Fruit fly (Drosophila melanogaster): ENCODE measurements around the gene toc.

Gene toc

DNA sequence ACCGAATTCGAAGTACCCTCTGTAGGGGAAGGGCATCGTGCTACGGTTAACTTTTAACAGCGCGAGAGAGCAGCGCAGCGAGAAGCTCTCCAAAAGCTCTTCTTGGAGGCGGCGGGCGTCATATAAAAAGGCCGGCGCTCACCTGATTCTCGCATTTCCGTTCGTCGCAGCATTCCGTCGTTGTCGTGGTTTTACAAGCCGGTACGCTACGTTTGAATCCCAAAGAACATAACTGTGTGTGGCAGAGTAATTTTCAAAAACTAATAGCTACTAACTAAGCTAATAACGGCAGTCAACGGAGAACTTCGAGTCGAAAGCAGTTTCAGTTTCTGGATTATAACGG is 88.2 kb downstream of the toc start, which contains the start of gene FASN1 (continued):
- TF ChIP-seq bcd (GFP tag; optimal IDR thresholded peaks at IDR 0.05) (no peak), Camta (GFP tag; optimal IDR thresholded peaks at IDR 0.05) (no peak), Sox100B (GFP tag; optimal IDR thresholded peaks at IDR 0.05) (no peak), Drgx (GFP tag; IDR thresholded peaks at IDR 0.05) (peak; percentile 36; the same call in 1 of the 2 replicates), CG9876 (GFP tag; optimal IDR thresholded peaks at IDR 0.05) (no peak), B-H2 (GFP tag; optimal IDR thresholded peaks at IDR 0.05) (peak; percentile 47), gem (tag; optimal IDR thresholded peaks at IDR 0.05) (no peak), ro (GFP tag; IDR thresholded peaks at IDR 0.05) (peak; percentile 2; the same call in 1 of the 2 replicates), ab (GFP tag; optimal IDR thresholded peaks at IDR 0.05) (no peak), Adf1 (GFP tag; IDR thresholded peaks at IDR 0.05) (peak; percentile 37; the same call in 1 of the 2 replicates), CG8290 (GFP tag; optimal IDR thresholded peaks at IDR 0.05) (no peak), CG8290 (tag; optimal IDR thresholded peaks at IDR 0.05) (peak in 1 of 2 experiments; percentile 68), sens (GFP tag) (peak; percentile 43), bowl (GFP tag; IDR thresholded peaks at IDR 0.05) (no peak), crc (GFP tag; optimal IDR thresholded peaks at IDR 0.05) (no peak), emc (GFP tag; optimal IDR thresholded peaks at IDR 0.05) (no peak), hb (GFP tag; IDR thresholded peaks at IDR 0.05; ENCODE audit: partially characterized antibody) (0 out of 3 replicates have a peak, but pooled peaks have one; percentile 49), tgo (GFP tag; IDR thresholded peaks at IDR 0.05) (peak; percentile 39; the same call in 1 of the 3 replicates), Asciz (GFP tag; optimal IDR thresholded peaks at IDR 0.05) (no peak), HHEX (GFP tag; optimal IDR thresholded peaks at IDR 0.05) (peak; percentile 14), CG17802 (tag; optimal IDR thresholded peaks at IDR 0.05) (no peak), CG3995 (GFP tag; optimal IDR thresholded peaks at IDR 0.05) (no peak), chinmo (GFP tag; IDR thresholded peaks at IDR 0.05; ENCODE audit: partially characterized antibody) (0 out of 4 replicates have a peak, but pooled peaks have one; percentile 60), z (GFP tag; IDR thresholded peaks at IDR 0.05) (no peak), CG5180 (GFP tag; optimal IDR thresholded peaks at IDR 0.05) (peak; percentile 23), CG1024 (GFP tag; IDR thresholded peaks at IDR 0.05) (no peak)

DNA sequence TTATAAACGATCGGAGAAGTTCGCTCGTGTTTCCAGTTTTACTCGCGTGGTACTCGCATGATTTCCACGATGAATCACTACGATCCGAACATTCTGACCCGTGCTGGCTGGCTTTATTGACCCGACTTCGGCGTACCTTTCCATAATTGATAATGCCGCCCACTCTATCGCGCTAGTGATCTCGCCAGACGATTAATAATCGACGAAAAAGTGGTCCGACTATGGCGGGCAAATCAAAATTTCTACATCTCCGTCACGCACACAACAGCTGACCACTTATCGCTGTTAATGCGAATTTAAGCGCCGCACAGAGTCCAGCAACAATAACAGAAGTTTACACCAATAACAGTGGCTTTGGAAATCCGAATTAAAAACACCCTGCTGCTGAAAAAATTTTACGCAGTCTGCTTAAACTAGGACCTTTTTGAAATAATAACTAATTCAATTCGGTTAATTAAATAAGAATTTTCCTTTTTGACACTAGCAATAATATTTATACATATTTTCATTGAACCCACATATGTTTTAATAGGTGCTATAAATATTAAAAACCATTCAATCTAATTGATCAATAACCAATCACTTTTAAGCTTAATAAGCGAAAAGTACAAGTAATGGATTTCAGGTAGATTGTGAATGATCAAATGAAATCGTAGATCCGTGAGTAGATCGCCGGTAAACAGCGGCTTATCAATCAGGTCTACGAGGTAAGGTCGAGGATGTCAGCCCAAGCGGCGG is 88.7 kb downstream of the toc start:
- TF ChIP-seq Dll (GFP tag; IDR thresholded peaks at IDR 0.05; ENCODE audit: partially characterized antibody) (peak; percentile 53; the same call in 2 of the 4 replicates), vvl (GFP tag; IDR thresholded peaks at IDR 0.05) (no peak; the same call in 1 of the 2 replicates), CG2120 (GFP tag; optimal IDR thresholded peaks at IDR 0.05) (peak; percentile 65), CG13287 (GFP tag; IDR thresholded peaks at IDR 0.05; ENCODE audit: partially characterized antibody) (peak; percentile 46), Jarid2 (GFP tag; optimal IDR thresholded peaks at IDR 0.05) (no peak), CG3163 (GFP tag; optimal IDR thresholded peaks at IDR 0.05) (no peak), tna (GFP tag; IDR thresholded peaks at IDR 0.05; ENCODE audit: partially characterized antibody) (no peak), CG7271 (tag; optimal IDR thresholded peaks at IDR 0.05) (no peak), ken (GFP tag; IDR thresholded peaks at IDR 0.05) (no peak), pros (GFP tag; optimal IDR thresholded peaks at IDR 0.05) (no peak), phol (tag; optimal IDR thresholded peaks at IDR 0.05) (peak; percentile 45), croc (GFP tag; conservative IDR thresholded peaks at IDR 0.05) (no peak), dysf (GFP tag; IDR thresholded peaks at IDR 0.05) (peak; percentile 53; the same call in 2 of the 3 replicates), CG18476 (GFP tag; optimal IDR thresholded peaks at IDR 0.05) (peak; percentile 57), CG4707 (GFP tag; optimal IDR thresholded peaks at IDR 0.05) (no peak), tio (GFP tag; optimal IDR thresholded peaks at IDR 0.05) (peak; percentile 55), amos (GFP tag; IDR thresholded peaks at IDR 0.05; ENCODE audit: partially characterized antibody) (peak; percentile 56; the same call in 1 of the 2 replicates), CG1602 (GFP tag; optimal IDR thresholded peaks at IDR 0.05) (no peak), Med (GFP tag) (peak; percentile 27), CG8478 (optimal IDR thresholded peaks at IDR 0.05) (no peak), CG17328 (GFP tag; IDR thresholded peaks at IDR 0.05) (no peak), jing (GFP tag; optimal IDR thresholded peaks at IDR 0.05) (no peak), CG10321 (GFP tag; IDR thresholded peaks at IDR 0.05) (no peak), PHDP (tag; optimal IDR thresholded peaks at IDR 0.05) (no peak), Chrac-16 (GFP tag; optimal IDR thresholded peaks at IDR 0.05) (peak; percentile 5)
